Fruit fly (Drosophila melanogaster): ENCODE data around the gene Tsf1.

Gene Tsf1

dm6 chrX:18370775-18371735 is 15.8 kb upstream of the Tsf1 start:
- TF ChIP-seq fd85E (GFP tag; optimal IDR thresholded peaks at IDR 0.05) (no peak), Lpt (GFP tag; optimal IDR thresholded peaks at IDR 0.05) (peak; percentile 78), achi (GFP tag; optimal IDR thresholded peaks at IDR 0.05) (peak; percentile 51), pdm3 (GFP tag; optimal IDR thresholded peaks at IDR 0.05) (no peak), CG11902 (GFP tag; optimal IDR thresholded peaks at IDR 0.05) (no peak), Eip75B (GFP tag; optimal IDR thresholded peaks at IDR 0.05) (no peak), CG8119 (GFP tag; IDR thresholded peaks at IDR 0.05) (peak; percentile 85), Sox15 (GFP tag; optimal IDR thresholded peaks at IDR 0.05) (no peak), CG6808 (GFP tag; optimal IDR thresholded peaks at IDR 0.05) (peak; percentile 93), salr (GFP tag; optimal IDR thresholded peaks at IDR 0.05) (peak; percentile 40 to 55), topi (GFP tag; optimal IDR thresholded peaks at IDR 0.05) (peak; percentile 61), OdsH (GFP tag; optimal IDR thresholded peaks at IDR 0.05) (no peak), CG6163 (GFP tag; IDR thresholded peaks at IDR 0.05) (peak; percentile 92), vri (GFP tag; optimal IDR thresholded peaks at IDR 0.05) (peak; percentile 81), esn (GFP tag; optimal IDR thresholded peaks at IDR 0.05) (peak; percentile 56), net (GFP tag; optimal IDR thresholded peaks at IDR 0.05) (peak; percentile 66), CG6792 (GFP tag; optimal IDR thresholded peaks at IDR 0.05) (peak; percentile 37), Eip78C (GFP tag) (peak; percentile 80), Hr39 (GFP tag; optimal IDR thresholded peaks at IDR 0.05) (peak; percentile 11), CG6854 (GFP tag; optimal IDR thresholded peaks at IDR 0.05) (peak; percentile 84), CG3919 (GFP tag; optimal IDR thresholded peaks at IDR 0.05) (no peak), CG32006 (GFP tag; optimal IDR thresholded peaks at IDR 0.05) (no peak), Sox14 (GFP tag; optimal IDR thresholded peaks at IDR 0.05) (peak; percentile 59), CG16779 (tag; optimal IDR thresholded peaks at IDR 0.05) (peak; percentile 91), CG1621 (tag; optimal IDR thresholded peaks at IDR 0.05) (peak; percentile 80), eg (GFP tag; IDR thresholded peaks at IDR 0.05) (peak; percentile 91), CG11294 (GFP tag; IDR thresholded peaks at IDR 0.05) (peak; percentile 33; the same call in 1 of the 2 replicates), Hr38 (GFP tag; optimal IDR thresholded peaks at IDR 0.05) (no peak), Smox (GFP tag; optimal IDR thresholded peaks at IDR 0.05) (no peak), CG6276 (GFP tag; optimal IDR thresholded peaks at IDR 0.05) (peak; percentile 93), CG31627 (GFP tag; optimal IDR thresholded peaks at IDR 0.05) (no peak), CG34406 (GFP tag; optimal IDR thresholded peaks at IDR 0.05) (peak; percentile 63), Gug (GFP tag; IDR thresholded peaks at IDR 0.05) (0 out of 2 replicates have a peak, but pooled peaks have one; percentile 40), CG8632 (GFP tag; optimal IDR thresholded peaks at IDR 0.05) (peak; percentile 35), CG15336 (GFP tag; IDR thresholded peaks at IDR 0.05) (peak; percentile 84), Eip93F (GFP tag; optimal IDR thresholded peaks at IDR 0.05) (peak; percentile 68), dac (GFP tag; optimal IDR thresholded peaks at IDR 0.05) (peak; percentile 51), spab (GFP tag; optimal IDR thresholded peaks at IDR 0.05) (peak; percentile 82), Sox102F (GFP tag; optimal IDR thresholded peaks at IDR 0.05) (no peak), CG11762 (GFP tag; optimal IDR thresholded peaks at IDR 0.05; ENCODE audit: insufficient read depth) (peak; percentile 19), ss (GFP tag; optimal IDR thresholded peaks at IDR 0.05) (peak; percentile 96 to 97), Blimp-1 (GFP tag; optimal IDR thresholded peaks at IDR 0.05) (peak; percentile 67), CG7368 (GFP tag; optimal IDR thresholded peaks at IDR 0.05) (peak; percentile 75), CG8319 (GFP tag; optimal IDR thresholded peaks at IDR 0.05) (peak; percentile 21), CG10631 (GFP tag; optimal IDR thresholded peaks at IDR 0.05) (no peak), CG9139 (GFP tag; optimal IDR thresholded peaks at IDR 0.05) (peak; percentile 92), lz (GFP tag; optimal IDR thresholded peaks at IDR 0.05) (no peak), Met (GFP tag; optimal IDR thresholded peaks at IDR 0.05) (no peak), cyc (GFP tag; optimal IDR thresholded peaks at IDR 0.05) (peak; percentile 12), Hr4 (GFP tag; optimal IDR thresholded peaks at IDR 0.05) (no peak)
